Worm (Caenorhabditis elegans): ENCODE measurements around the gene pps-1.

DNA sequence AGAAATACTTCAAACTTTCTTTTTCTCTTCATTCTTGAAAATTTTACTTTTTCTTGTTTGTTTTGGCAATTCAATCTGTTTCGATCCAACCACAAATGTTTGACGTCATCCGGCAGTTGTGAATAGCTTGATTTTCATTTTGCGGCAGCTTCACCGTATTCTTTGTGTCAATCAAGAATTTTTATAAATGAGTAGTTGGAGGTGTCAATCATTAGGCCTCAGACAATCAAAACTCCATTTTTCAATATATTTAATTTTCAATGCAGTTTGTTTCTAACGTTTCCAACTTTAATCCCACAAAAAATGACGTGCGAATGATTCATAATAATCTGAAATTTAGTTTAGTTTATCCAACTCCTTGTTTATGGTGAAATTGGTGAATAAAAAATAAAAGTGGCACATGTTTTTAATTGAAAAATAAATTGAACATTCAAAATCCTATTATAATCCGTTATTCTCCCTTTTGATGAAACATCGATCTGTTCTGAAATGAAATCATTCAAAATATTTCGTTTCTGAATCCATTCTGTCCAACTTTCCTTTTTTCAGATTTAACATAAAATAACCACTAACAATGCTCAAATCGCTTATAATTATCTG is 4.2 kb upstream of the pps-1 start, which contains the start of gene ttr-53:
- TF ChIP-seq him-1 (tag; optimal IDR thresholded peaks at IDR 0.05) (no peak), dao-5 (tag; optimal IDR thresholded peaks at IDR 0.05) (no peak)
